Fruit fly (Drosophila melanogaster) whole organism, pupa: Measurements from ENCODE around the gene norpA.

ENCODE experiments used
- CG10348 ChIP-seq: fragments of 200-800 bp; sonication (Bioruptor generic); IDR thresholded peaks from 2 replicates; pipeline ENCODE4 v1.3.6; 2022; ENCODE audit warnings: missing biosample characterization, missing genetic modification characterization
- CG12605 ChIP-seq: fragments of 200-800 bp; sonication (Bioruptor generic); IDR thresholded peaks from 2 replicates; pipeline ENCODE4 v1.3.6; 2022; ENCODE audit warnings: missing biosample characterization, missing genetic modification characterization
- CG13204 ChIP-seq: fragments of 200-800 bp; sonication (Bioruptor generic); optimal IDR thresholded peaks from 2 replicates; lab custom pipeline; 2018; ENCODE audit warnings: missing biosample characterization, mild to moderate bottlenecking, missing genetic modification characterization, moderate library complexity
- CG14655 ChIP-seq: fragments of 200-800 bp; sonication (Bioruptor generic); optimal IDR thresholded peaks from 3 replicates; lab custom pipeline; 2017; ENCODE audit warnings: mild to moderate bottlenecking, missing biosample characterization, missing genetic modification reagents, missing genetic modification characterization
- CG15710 ChIP-seq: fragments of 200-800 bp; sonication (Bioruptor generic); optimal IDR thresholded peaks from 2 replicates; lab custom pipeline; 2018; ENCODE audit warnings: missing biosample characterization, mild to moderate bottlenecking, missing genetic modification characterization, moderate library complexity
- CG17806 ChIP-seq: fragments of 200-800 bp; sonication (Bioruptor generic); optimal IDR thresholded peaks from 2 replicates; lab custom pipeline; 2018; ENCODE audit warnings: missing biosample characterization, mild to moderate bottlenecking, missing genetic modification characterization, moderate library complexity
- CG32121 ChIP-seq: fragments of 200-800 bp; sonication (Bioruptor generic); IDR thresholded peaks from 2 replicates; pipeline ENCODE4 v1.3.6; 2022; ENCODE audit warnings: missing biosample characterization, missing genetic modification characterization
- CG34367 ChIP-seq: fragments of 200-800 bp; sonication (Bioruptor generic); optimal IDR thresholded peaks from 2 replicates; lab custom pipeline; 2018; ENCODE audit warnings: missing biosample characterization, mild to moderate bottlenecking, missing genetic modification characterization
- CG4496 ChIP-seq: fragments of 200-800 bp; sonication (Bioruptor generic); IDR thresholded peaks from 3 replicates; pipeline ENCODE4 v1.3.6; 2022; ENCODE audit warnings: missing biosample characterization, missing genetic modification characterization
- CG8159 ChIP-seq: fragments of 200-800 bp; sonication (Bioruptor generic); optimal IDR thresholded peaks from 3 replicates; lab custom pipeline; 2018; ENCODE audit warnings: missing biosample characterization, mild to moderate bottlenecking, missing genetic modification characterization, moderate library complexity
- CG8301 ChIP-seq: fragments of 200-800 bp; sonication (Bioruptor generic); optimal IDR thresholded peaks from 2 replicates; lab custom pipeline; 2018; ENCODE audit warnings: missing biosample characterization, mild to moderate bottlenecking, missing genetic modification characterization
- CG9948 ChIP-seq: fragments of 200-800 bp; sonication (Bioruptor generic); optimal IDR thresholded peaks from 2 replicates; lab custom pipeline; 2018; ENCODE audit warnings: missing biosample characterization, mild to moderate bottlenecking, missing genetic modification characterization, moderate library complexity
- D1 ChIP-seq: fragments of 200-800 bp; sonication (Bioruptor generic); optimal IDR thresholded peaks from 2 replicates; lab custom pipeline; 2018; ENCODE audit warnings: missing biosample characterization, mild to moderate bottlenecking, missing genetic modification characterization, moderate library complexity
- EcR ChIP-seq: fragments of 200-800 bp; sonication (Bioruptor generic); optimal IDR thresholded peaks from 3 replicates; lab custom pipeline; 2019; ENCODE audit warnings: missing biosample characterization, missing genetic modification characterization, mild to moderate bottlenecking, moderate library complexity, missing genetic modification reagents
- Ets98B ChIP-seq: fragments of 200-800 bp; sonication (Bioruptor generic); IDR thresholded peaks from 2 replicates; pipeline ENCODE4 v1.3.6; 2022; ENCODE audit warnings: missing biosample characterization, missing genetic modification characterization
- Pif1A ChIP-seq: fragments of 200-800 bp; sonication (Bioruptor generic); optimal IDR thresholded peaks from 3 replicates; lab custom pipeline; 2016; ENCODE audit warnings: missing biosample characterization, missing genetic modification characterization
- Pif1B ChIP-seq: fragments of 200-800 bp; sonication (Bioruptor generic); optimal IDR thresholded peaks from 3 replicates; lab custom pipeline; 2016; ENCODE audit warnings: missing biosample characterization, missing genetic modification characterization
- Snoo ChIP-seq: fragments of 200-800 bp; sonication (Bioruptor generic); optimal IDR thresholded peaks from 3 replicates; lab custom pipeline; 2017; ENCODE audit warnings: missing biosample characterization, mild to moderate bottlenecking, missing genetic modification characterization, inconsistent platforms
- fd96Ca ChIP-seq: fragments of 200-800 bp; sonication (Bioruptor generic); IDR thresholded peaks from 3 replicates; pipeline ENCODE4 v1.3.6; 2022; ENCODE audit warnings: missing biosample characterization, missing genetic modification characterization
- gl ChIP-seq: fragments of 200-800 bp; sonication (Bioruptor generic); optimal IDR thresholded peaks from 2 replicates; lab custom pipeline; 2018; ENCODE audit warnings: missing biosample characterization, mild to moderate bottlenecking, missing genetic modification characterization
- rn ChIP-seq: fragments of 200-800 bp; sonication (Bioruptor generic); IDR thresholded peaks from 2 replicates; pipeline ENCODE4 v1.3.6; 2022; ENCODE audit warnings: missing biosample characterization, missing genetic modification characterization

The norpA gene

dm6 chrX:4322234-4323210 is at the start of gene norpA:
Gene norpA, plus strand, starts transcription at chrX:4322626.
- TF ChIP-seq CG8159, result peak; percentile 10
- TF ChIP-seq CG10348 (GFP tag; lab: Robert Waterston, UW), result no peak
- TF ChIP-seq CG9948 (tag; lab: Kevin White, UChicago), result peak; percentile 35
- TF ChIP-seq CG14655 (GFP tag; lab: Kevin White, UChicago), result no peak
- TF ChIP-seq CG15710 (tag; lab: Kevin White, UChicago), result peak; percentile 10
- peak; percentile 55; the same call in 1 of the 3 replicates for TF ChIP-seq CG4496 (GFP tag; lab: Robert Waterston, UW)
- peak; percentile 68; the same call in 2 of the 3 replicates for TF ChIP-seq fd96Ca (GFP tag; lab: Robert Waterston, UW)
- peak; percentile 59 for TF ChIP-seq Pif1A (GFP tag; lab: Kevin White, UChicago)
- TF ChIP-seq CG8301 (tag; lab: Kevin White, UChicago), result peak; percentile 46
- TF ChIP-seq rn (GFP tag; lab: Robert Waterston, UW), result no peak
- peak; percentile 29 for TF ChIP-seq Snoo (tag; lab: Kevin White, UChicago)
- no peak; the same call in 1 of the 2 replicates for TF ChIP-seq CG32121 (GFP tag; lab: Robert Waterston, UW)
- peak; percentile 53 for TF ChIP-seq Pif1B (GFP tag; lab: Kevin White, UChicago)
- TF ChIP-seq D1 (tag; lab: Kevin White, UChicago), result peak; percentile 70
- TF ChIP-seq Ets98B (GFP tag; lab: Robert Waterston, UW), result peak; percentile 61
- peak; percentile 65 for TF ChIP-seq CG12605
- TF ChIP-seq CG34367 (tag; lab: Kevin White, UChicago), result peak; percentile 41
- peak; percentile 16 for TF ChIP-seq gl (tag; lab: Kevin White, UChicago)
- peak; percentile 9 for TF ChIP-seq CG17806 (tag; lab: Kevin White, UChicago)
- TF ChIP-seq EcR, result no peak

dm6 chrX:4273499-4273898 is 48.9 kb upstream of the norpA start:
- TF ChIP-seq CG14655 (GFP tag; lab: Kevin White, UChicago) (no peak), CG8159 (no peak), CG12605 (no peak), rn (GFP tag; lab: Robert Waterston, UW) (no peak), CG8301 (tag; lab: Kevin White, UChicago) (no peak), CG13204 (GFP tag; lab: Kevin White, UChicago) (no peak), fd96Ca (GFP tag; lab: Robert Waterston, UW) (no peak), CG34367 (tag; lab: Kevin White, UChicago) (no peak), D1 (tag; lab: Kevin White, UChicago) (no peak), gl (tag; lab: Kevin White, UChicago) (no peak), CG9948 (tag; lab: Kevin White, UChicago) (no peak), Snoo (tag; lab: Kevin White, UChicago) (no peak), CG17806 (tag; lab: Kevin White, UChicago) (no peak), CG15710 (tag; lab: Kevin White, UChicago) (no peak), CG10348 (GFP tag; lab: Robert Waterston, UW) (no peak), Ets98B (GFP tag; lab: Robert Waterston, UW) (no peak), Pif1B (GFP tag; lab: Kevin White, UChicago) (no peak), EcR (no peak), Pif1A (GFP tag; lab: Kevin White, UChicago) (no peak), CG32121 (GFP tag; lab: Robert Waterston, UW) (no peak)

dm6 chrX:4276900-4277299 is 45.5 kb upstream of the norpA start, which contains the start of gene CG15577:
Gene CG15577, minus strand, starts transcription at chrX:4277000.
- TF ChIP-seq CG13204 (GFP tag; lab: Kevin White, UChicago), result no peak
- no peak for TF ChIP-seq rn (GFP tag; lab: Robert Waterston, UW)
- TF ChIP-seq CG34367 (tag; lab: Kevin White, UChicago), result no peak
- no peak for TF ChIP-seq CG32121 (GFP tag; lab: Robert Waterston, UW)
- TF ChIP-seq CG14655 (GFP tag; lab: Kevin White, UChicago), result no peak
- no peak for TF ChIP-seq CG9948 (tag; lab: Kevin White, UChicago)
- no peak for TF ChIP-seq CG10348 (GFP tag; lab: Robert Waterston, UW)
- no peak for TF ChIP-seq Snoo (tag; lab: Kevin White, UChicago)
- TF ChIP-seq EcR, result no peak
- TF ChIP-seq D1 (tag; lab: Kevin White, UChicago), result no peak
- no peak for TF ChIP-seq Pif1A (GFP tag; lab: Kevin White, UChicago)
- TF ChIP-seq Ets98B (GFP tag; lab: Robert Waterston, UW), result no peak
- TF ChIP-seq CG8159, result no peak
- TF ChIP-seq CG17806 (tag; lab: Kevin White, UChicago), result no peak
- TF ChIP-seq gl (tag; lab: Kevin White, UChicago), result no peak
- TF ChIP-seq CG8301 (tag; lab: Kevin White, UChicago), result no peak
- TF ChIP-seq CG4496 (GFP tag; lab: Robert Waterston, UW), result no peak
- TF ChIP-seq CG15710 (tag; lab: Kevin White, UChicago), result no peak
- TF ChIP-seq CG12605, result no peak
- no peak for TF ChIP-seq Pif1B (GFP tag; lab: Kevin White, UChicago)
- TF ChIP-seq, all 21 proteins: peak for 0

- TF ChIP-seq CG17806 (tag; lab: Kevin White, UChicago) (no peak), CG34367 (tag; lab: Kevin White, UChicago) (no peak), CG32121 (GFP tag; lab: Robert Waterston, UW) (no peak), fd96Ca (GFP tag; lab: Robert Waterston, UW) (no peak), CG4496 (GFP tag; lab: Robert Waterston, UW) (no peak), Ets98B (GFP tag; lab: Robert Waterston, UW) (no peak)
Observed at dm6 chrX:4277861-4278260, 44.6 kb upstream of the norpA start, which contains the start of gene CG15578. Gene CG15578, minus strand, starts transcription at chrX:4277961.
